Fruit fly (Drosophila melanogaster): Measurements from ENCODE around the gene iPLA2-VIA.

Gene iPLA2-VIA

dm6 chr3L:9864275-9865052 is at the start of gene iPLA2-VIA, which contains the start of gene Ciz1:
iPLA2-VIA (minus strand) TSS chr3L:9864349.
Ciz1 (plus strand) TSS chr3L:9864639.
- TF ChIP-seq CG9705 (GFP tag; optimal IDR thresholded peaks at IDR 0.05) (peak; percentile 3), br (GFP tag; optimal IDR thresholded peaks at IDR 0.05) (peak; percentile 38), dsf (GFP tag; optimal IDR thresholded peaks at IDR 0.05; ENCODE audit: borderline replicate concordance) (peak; percentile 24), Dif (GFP tag; optimal IDR thresholded peaks at IDR 0.05; ENCODE audit: partially characterized antibody) (no peak), OdsH (GFP tag; optimal IDR thresholded peaks at IDR 0.05) (no peak), Hr83 (GFP tag; optimal IDR thresholded peaks at IDR 0.05; ENCODE audit: poor library complexity, severe bottlenecking) (peak; percentile 20), Hnf4 (GFP tag; optimal IDR thresholded peaks at IDR 0.05) (peak; percentile 55), dl (GFP tag; optimal IDR thresholded peaks at IDR 0.05; ENCODE audit: insufficient read depth in 1 of 2, partially characterized antibody in 2 of 2) (no peak), Jra (GFP tag; optimal IDR thresholded peaks at IDR 0.05) (peak; percentile 53), fru (GFP tag; optimal IDR thresholded peaks at IDR 0.05) (no peak), CrebA (GFP tag; optimal IDR thresholded peaks at IDR 0.05; ENCODE audit: borderline replicate concordance) (no peak), Mio (GFP tag; optimal IDR thresholded peaks at IDR 0.05) (no peak), ey (GFP tag; optimal IDR thresholded peaks at IDR 0.05) (peak; percentile 1), Sp1 (GFP tag; optimal IDR thresholded peaks at IDR 0.05) (peak; percentile 9), foxo (GFP tag; optimal IDR thresholded peaks at IDR 0.05) (peak in 1 of 2 experiments; percentile 59)

DNA sequence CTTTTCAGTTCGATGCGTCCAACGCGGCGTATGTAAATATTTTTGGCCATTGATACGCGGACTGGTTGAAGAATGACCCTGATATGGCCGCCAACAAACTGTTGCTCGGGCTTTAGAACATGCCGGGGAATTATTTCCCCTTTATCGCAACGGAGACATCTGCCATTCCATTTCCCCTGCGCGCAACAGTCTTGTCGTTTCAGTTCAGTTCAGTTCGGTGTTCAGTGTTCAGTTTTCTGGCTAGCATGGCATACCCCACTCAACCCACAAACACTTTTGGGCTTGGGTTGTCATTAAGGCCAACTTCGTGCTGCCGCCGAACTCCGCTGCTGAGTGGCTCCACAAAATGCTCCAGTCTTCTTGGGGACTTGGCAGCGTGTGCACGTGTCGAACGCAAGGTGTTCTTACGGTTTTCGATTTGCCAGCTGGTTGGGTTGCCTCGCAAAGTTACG is 43.6 kb upstream of the iPLA2-VIA start, which contains the start of gene bma:
TSS of gene bma (plus strand) at position 402 of the 452 bp plus-strand sequence.
- no peak for TF ChIP-seq br (GFP tag; optimal IDR thresholded peaks at IDR 0.05)
- no peak for TF ChIP-seq lola (GFP tag; optimal IDR thresholded peaks at IDR 0.05)
- TF ChIP-seq tai (GFP tag; optimal IDR thresholded peaks at IDR 0.05) = no peak
- no peak for TF ChIP-seq dl (GFP tag; optimal IDR thresholded peaks at IDR 0.05; ENCODE audit: insufficient read depth in 1 of 2, partially characterized antibody in 2 of 2)
- no peak for TF ChIP-seq psq (GFP tag; optimal IDR thresholded peaks at IDR 0.05)
- no peak for TF ChIP-seq Rel (GFP tag; optimal IDR thresholded peaks at IDR 0.05)
- no peak for TF ChIP-seq Rel (tag; optimal IDR thresholded peaks at IDR 0.05)
- TF ChIP-seq Mio (GFP tag; optimal IDR thresholded peaks at IDR 0.05) = no peak
- no peak for TF ChIP-seq GATAd (GFP tag; optimal IDR thresholded peaks at IDR 0.05)
- TF ChIP-seq pan (optimal IDR thresholded peaks at IDR 0.05) = no peak
- no peak for TF ChIP-seq sv (GFP tag; optimal IDR thresholded peaks at IDR 0.05)

DNA sequence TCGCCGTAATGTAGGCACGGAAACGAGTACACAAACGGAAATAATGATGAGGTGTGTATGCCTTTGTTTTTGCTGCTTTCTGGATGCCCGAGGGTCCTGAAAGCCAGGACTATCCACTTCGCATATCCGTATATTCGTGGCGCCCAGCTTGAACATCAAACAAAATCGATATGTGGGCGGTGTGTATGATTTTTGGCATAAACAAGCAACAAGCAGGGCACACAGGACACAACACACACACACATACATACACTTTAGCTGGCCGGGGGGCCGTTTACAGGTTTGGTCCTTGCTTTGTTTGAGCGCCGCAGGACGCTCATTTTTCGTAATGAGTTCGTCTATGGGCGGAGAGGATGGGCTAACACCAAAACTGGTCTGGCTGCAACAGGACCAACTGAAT is 40.8 kb upstream of the iPLA2-VIA start:
- no peak for TF ChIP-seq sv (GFP tag; optimal IDR thresholded peaks at IDR 0.05)
- no peak for TF ChIP-seq Rel (GFP tag; optimal IDR thresholded peaks at IDR 0.05)
- TF ChIP-seq Rel (tag; optimal IDR thresholded peaks at IDR 0.05) = no peak

dm6 chr3L:9899046-9899659 is 35.0 kb upstream of the iPLA2-VIA start, which contains the start of gene nudE:
nudE (plus strand) TSS chr3L:9899241.
- no peak for TF ChIP-seq OdsH (GFP tag; optimal IDR thresholded peaks at IDR 0.05)
- peak; percentile 50 for TF ChIP-seq br (GFP tag; optimal IDR thresholded peaks at IDR 0.05)
- TF ChIP-seq rgr (GFP tag; optimal IDR thresholded peaks at IDR 0.05) = peak; percentile 53
- TF ChIP-seq Vsx2 (GFP tag; optimal IDR thresholded peaks at IDR 0.05; ENCODE audit: partially characterized antibody) = no peak
- no peak for TF ChIP-seq N (GFP tag; optimal IDR thresholded peaks at IDR 0.05)
- TF ChIP-seq pan (optimal IDR thresholded peaks at IDR 0.05) = no peak
- no peak for TF ChIP-seq CrebA (GFP tag; optimal IDR thresholded peaks at IDR 0.05; ENCODE audit: borderline replicate concordance)
- peak; percentile 2 for TF ChIP-seq dmrt93B (GFP tag; optimal IDR thresholded peaks at IDR 0.05)
- no peak for TF ChIP-seq Abd-B (GFP tag; optimal IDR thresholded peaks at IDR 0.05)
- TF ChIP-seq HLH106 (tag; optimal IDR thresholded peaks at IDR 0.05) = peak; percentile 6
- no peak for TF ChIP-seq GATAd (GFP tag; optimal IDR thresholded peaks at IDR 0.05)
- TF ChIP-seq Mio (GFP tag; optimal IDR thresholded peaks at IDR 0.05) = no peak
- TF ChIP-seq tai (GFP tag; optimal IDR thresholded peaks at IDR 0.05) = no peak
- no peak for TF ChIP-seq Myc (optimal IDR thresholded peaks at IDR 0.05)
- TF ChIP-seq Hr78 (GFP tag; optimal IDR thresholded peaks at IDR 0.05) = no peak
- TF ChIP-seq sv (GFP tag; optimal IDR thresholded peaks at IDR 0.05) = peak; percentile 47
- TF ChIP-seq psq (GFP tag; optimal IDR thresholded peaks at IDR 0.05) = no peak
- no peak for TF ChIP-seq jim (GFP tag; optimal IDR thresholded peaks at IDR 0.05)
- no peak for TF ChIP-seq brk (GFP tag; optimal IDR thresholded peaks at IDR 0.05)
- TF ChIP-seq Rel (GFP tag; optimal IDR thresholded peaks at IDR 0.05) = no peak
- no peak for TF ChIP-seq Rel (tag; optimal IDR thresholded peaks at IDR 0.05)
- no peak for TF ChIP-seq Jra (GFP tag; optimal IDR thresholded peaks at IDR 0.05)
- no peak for TF ChIP-seq usp (GFP tag; optimal IDR thresholded peaks at IDR 0.05)
- no peak for TF ChIP-seq dsf (GFP tag; optimal IDR thresholded peaks at IDR 0.05; ENCODE audit: borderline replicate concordance)
- TF ChIP-seq Dif (GFP tag; optimal IDR thresholded peaks at IDR 0.05; ENCODE audit: partially characterized antibody) = no peak
- peak; percentile 65 for TF ChIP-seq h (GFP tag; optimal IDR thresholded peaks at IDR 0.05)
- TF ChIP-seq CG9705 (GFP tag; optimal IDR thresholded peaks at IDR 0.05) = peak; percentile 20
- peak; percentile 43 for TF ChIP-seq Hnf4 (GFP tag; optimal IDR thresholded peaks at IDR 0.05)
- TF ChIP-seq CG32264 (GFP tag; optimal IDR thresholded peaks at IDR 0.05) = no peak
- peak; percentile 48 for TF ChIP-seq Hr83 (GFP tag; optimal IDR thresholded peaks at IDR 0.05; ENCODE audit: poor library complexity, severe bottlenecking)
- peak in 1 of 2 experiments; percentile 60 for TF ChIP-seq foxo (GFP tag; optimal IDR thresholded peaks at IDR 0.05)
- no peak for TF ChIP-seq Sp1 (GFP tag; optimal IDR thresholded peaks at IDR 0.05)
- no peak for TF ChIP-seq fru (GFP tag; optimal IDR thresholded peaks at IDR 0.05)
- no peak for TF ChIP-seq dl (GFP tag; optimal IDR thresholded peaks at IDR 0.05; ENCODE audit: insufficient read depth in 1 of 2, partially characterized antibody in 2 of 2)
- TF ChIP-seq ey (GFP tag; optimal IDR thresholded peaks at IDR 0.05) = peak; percentile 30
- no peak for TF ChIP-seq lola (GFP tag; optimal IDR thresholded peaks at IDR 0.05)
